Worm (Caenorhabditis elegans) whole organism, L2 larva: Measurements from ENCODE around the gene ced-5.
A peak's percentile ranks its signal among the peaks of the same experiment; 100 is the strongest.

Experiments
- C34F6.9 ChIP-seq: fragments of 150-350 bp; optimal IDR thresholded peaks from 2 replicates; lab custom pipeline; 2014; ENCODE audit warnings: missing biosample characterization, missing genetic modification characterization
- F13H6.1 ChIP-seq: sonication (generic microtip); optimal IDR thresholded peaks from 2 replicates; lab custom pipeline; 2016; ENCODE audit warnings: missing genetic modification characterization, missing compliant biosample characterization
- R02D3.7 ChIP-seq: fragments of 150-350 bp; optimal IDR thresholded peaks from 2 replicates; lab custom pipeline; 2014; ENCODE audit warnings: missing biosample characterization, missing genetic modification characterization
- Y55F3AM.14 ChIP-seq: fragments of 200-800 bp; sonication (Bioruptor generic); optimal IDR thresholded peaks from 2 replicates; lab custom pipeline; 2018; ENCODE audit warnings: mild to moderate bottlenecking, missing genetic modification characterization, missing compliant biosample characterization
- ZK546.5 ChIP-seq: sonication (generic microtip); optimal IDR thresholded peaks from 2 replicates; lab custom pipeline; 2017; ENCODE audit warnings: missing biosample characterization, missing genetic modification characterization
- alr-1 ChIP-seq: fragments of 150-350 bp; optimal IDR thresholded peaks from 2 replicates; lab custom pipeline; 2014; ENCODE audit warnings: missing biosample characterization, missing genetic modification characterization
- aly-2 ChIP-seq: fragments of 150-350 bp; optimal IDR thresholded peaks from 2 replicates; lab custom pipeline; 2014; ENCODE audit warnings: missing biosample characterization, missing genetic modification characterization
- ama-1 ChIP-seq: fragments of 150-350 bp; optimal IDR thresholded peaks from 2 replicates; lab custom pipeline; 2018; ENCODE audit warnings: inconsistent platforms
- blmp-1 ChIP-seq: sonication (generic microtip); optimal IDR thresholded peaks from 2 replicates; lab custom pipeline; 2017; ENCODE audit warnings: missing genetic modification characterization, mild to moderate bottlenecking, missing compliant biosample characterization, antibody characterized with exemption, moderate library complexity; ENCODE audit not compliant: insufficient read depth
- ceh-16 ChIP-seq: fragments of 150-350 bp; optimal IDR thresholded peaks from 2 replicates; lab custom pipeline; 2014; ENCODE audit warnings: missing biosample characterization, missing genetic modification characterization
- ceh-82 ChIP-seq: fragments of 150-350 bp; optimal IDR thresholded peaks from 2 replicates; lab custom pipeline; 2014; ENCODE audit warnings: missing biosample characterization, missing genetic modification characterization
- crh-2 ChIP-seq: sonication (generic microtip); optimal IDR thresholded peaks from 2 replicates; lab custom pipeline; 2017; ENCODE audit warnings: missing biosample characterization, missing genetic modification characterization
- dmd-4 ChIP-seq: sonication (generic microtip); optimal IDR thresholded peaks from 2 replicates; lab custom pipeline; 2017; ENCODE audit warnings: missing biosample characterization, missing genetic modification characterization
- egl-27 ChIP-seq: sonication (generic microtip); optimal IDR thresholded peaks from 3 replicates; lab custom pipeline; 2017; ENCODE audit warnings: missing biosample characterization, missing genetic modification reagents, missing genetic modification characterization
- elt-1 ChIP-seq: fragments of 150-350 bp; optimal IDR thresholded peaks from 2 replicates; lab custom pipeline; 2014; ENCODE audit warnings: missing biosample characterization, missing genetic modification characterization
- elt-3 ChIP-seq: sonication (generic microtip); optimal IDR thresholded peaks from 2 replicates; lab custom pipeline; 2017; ENCODE audit warnings: missing biosample characterization, missing genetic modification characterization
- fos-1 ChIP-seq: fragments of 150-350 bp; optimal IDR thresholded peaks from 2 replicates; lab custom pipeline; 2014; ENCODE audit warnings: missing biosample characterization, missing genetic modification characterization
- gmeb-1 ChIP-seq: fragments of 150-350 bp; optimal IDR thresholded peaks from 2 replicates; lab custom pipeline; 2014; ENCODE audit warnings: missing biosample characterization, missing genetic modification characterization
- lin-11 ChIP-seq: fragments of 150-350 bp; sonication (generic microtip); optimal IDR thresholded peaks from 2 replicates; lab custom pipeline; 2014; ENCODE audit warnings: missing biosample characterization, missing genetic modification characterization, inconsistent platforms, mixed read lengths
- lin-13 ChIP-seq: fragments of 150-350 bp; optimal IDR thresholded peaks from 2 replicates; lab custom pipeline; 2014; ENCODE audit warnings: missing biosample characterization, missing genetic modification reagents, missing genetic modification characterization
- lin-39 ChIP-seq: fragments of 150-350 bp; optimal IDR thresholded peaks from 2 replicates; lab custom pipeline; 2014; ENCODE audit warnings: missing biosample characterization, missing genetic modification reagents, missing genetic modification characterization
- lsy-2 ChIP-seq, 2 experiments: fragments of 150-350 bp in 1 of 2; sonication (generic microtip) in 1 of 2; optimal IDR thresholded peaks; 2 replicates each; lab custom pipeline; 2014 to 2017; ENCODE audit warnings: missing biosample characterization in 2 of 2, missing genetic modification characterization in 2 of 2
- mab-5 ChIP-seq: fragments of 150-350 bp; optimal IDR thresholded peaks from 2 replicates; lab custom pipeline; 2014; ENCODE audit warnings: missing biosample characterization, missing genetic modification characterization
- mbf-1 ChIP-seq: sonication (generic microtip); optimal IDR thresholded peaks from 2 replicates; lab custom pipeline; 2017; ENCODE audit warnings: missing biosample characterization, missing genetic modification characterization
- mdl-1 ChIP-seq, 2 experiments: fragments of 150-350 bp in 1 of 2; sonication (generic microtip) in 1 of 2; optimal IDR thresholded peaks; 2 replicates each; lab custom pipeline; 2017; ENCODE audit warnings: missing biosample characterization in 2 of 2, missing genetic modification characterization in 2 of 2
- nhr-10 ChIP-seq: sonication (generic microtip); optimal IDR thresholded peaks from 2 replicates; lab custom pipeline; 2017; ENCODE audit warnings: missing biosample characterization, missing genetic modification characterization
- nhr-11 ChIP-seq: fragments of 150-350 bp; optimal IDR thresholded peaks from 2 replicates; lab custom pipeline; 2014; ENCODE audit warnings: missing biosample characterization, missing genetic modification characterization
- nhr-12 ChIP-seq: fragments of 150-350 bp; optimal IDR thresholded peaks from 2 replicates; lab custom pipeline; 2014; ENCODE audit warnings: missing biosample characterization, missing genetic modification characterization
- nhr-129 ChIP-seq: fragments of 150-350 bp; optimal IDR thresholded peaks from 2 replicates; lab custom pipeline; 2014; ENCODE audit warnings: missing biosample characterization, missing genetic modification characterization
- nhr-21 ChIP-seq: fragments of 150-350 bp; optimal IDR thresholded peaks from 2 replicates; lab custom pipeline; 2014; ENCODE audit warnings: missing biosample characterization, missing genetic modification characterization
- nhr-23 ChIP-seq: fragments of 150-350 bp; optimal IDR thresholded peaks from 2 replicates; lab custom pipeline; 2014; ENCODE audit warnings: missing biosample characterization, missing genetic modification reagents, missing genetic modification characterization
- nhr-237 ChIP-seq: fragments of 150-350 bp; optimal IDR thresholded peaks from 2 replicates; lab custom pipeline; 2014; ENCODE audit warnings: missing biosample characterization, missing genetic modification characterization
- nhr-25 ChIP-seq: fragments of 150-350 bp; sonication (generic microtip); optimal IDR thresholded peaks from 3 replicates; lab custom pipeline; 2014; ENCODE audit warnings: missing biosample characterization, missing genetic modification characterization
- nhr-6 ChIP-seq: fragments of 150-350 bp; optimal IDR thresholded peaks from 2 replicates; lab custom pipeline; 2014; ENCODE audit warnings: missing biosample characterization, missing genetic modification characterization
- nhr-77 ChIP-seq: fragments of 150-350 bp; optimal IDR thresholded peaks from 2 replicates; lab custom pipeline; 2014; ENCODE audit warnings: missing biosample characterization, missing genetic modification characterization
- peb-1 ChIP-seq: fragments of 150-350 bp; optimal IDR thresholded peaks from 2 replicates; lab custom pipeline; 2014; ENCODE audit warnings: missing biosample characterization, missing genetic modification characterization
- sem-4 ChIP-seq: fragments of 150-350 bp; optimal IDR thresholded peaks from 2 replicates; lab custom pipeline; 2014; ENCODE audit warnings: missing biosample characterization, missing genetic modification reagents, missing genetic modification characterization
- skn-1 ChIP-seq: sonication (generic microtip); optimal IDR thresholded peaks from 2 replicates; lab custom pipeline; 2017; ENCODE audit warnings: missing biosample characterization, missing genetic modification characterization
- sma-3 ChIP-seq: sonication (generic microtip); optimal IDR thresholded peaks from 2 replicates; lab custom pipeline; 2016; ENCODE audit warnings: missing genetic modification reagents, missing genetic modification characterization, missing compliant biosample characterization
- sma-9 ChIP-seq, 2 experiments: fragments of 150-350 bp in 1 of 2; sonication (generic microtip) in 1 of 2; optimal IDR thresholded peaks; 2 replicates each; lab custom pipeline; 2014 to 2016; ENCODE audit warnings: missing genetic modification characterization in 2 of 2, mild to moderate bottlenecking in 1 of 2, missing biosample characterization in 1 of 2, missing compliant biosample characterization in 1 of 2, missing genetic modification reagents in 1 of 2, moderate library complexity in 1 of 2
- snpc-4 ChIP-seq: fragments of 150-350 bp; optimal IDR thresholded peaks from 2 replicates; lab custom pipeline; 2014; ENCODE audit warnings: missing biosample characterization, missing genetic modification characterization
- unc-39 ChIP-seq: fragments of 150-350 bp; optimal IDR thresholded peaks from 2 replicates; lab custom pipeline; 2014; ENCODE audit warnings: missing biosample characterization, missing genetic modification characterization
- unc-55 ChIP-seq: fragments of 150-350 bp; sonication (generic microtip); optimal IDR thresholded peaks from 3 replicates; lab custom pipeline; 2014; ENCODE audit warnings: missing biosample characterization, missing genetic modification reagents, missing genetic modification characterization
- unc-62 ChIP-seq: fragments of 150-350 bp; optimal IDR thresholded peaks from 2 replicates; lab custom pipeline; 2014; ENCODE audit warnings: missing biosample characterization, missing genetic modification reagents, missing genetic modification characterization
- zag-1 ChIP-seq: fragments of 150-350 bp; optimal IDR thresholded peaks from 2 replicates; lab custom pipeline; 2014; ENCODE audit warnings: missing biosample characterization, missing genetic modification characterization
- ztf-1 ChIP-seq: fragments of 200-800 bp; sonication (Bioruptor generic); conservative IDR thresholded peaks from 2 replicates; pipeline ENCODE4 v1.3.6; 2022; ENCODE audit warnings: missing genetic modification characterization, missing compliant biosample characterization
- ztf-11 ChIP-seq: sonication (generic microtip); optimal IDR thresholded peaks from 2 replicates; lab custom pipeline; 2017; ENCODE audit warnings: missing biosample characterization, missing genetic modification characterization
- ztf-4 ChIP-seq: fragments of 150-350 bp; optimal IDR thresholded peaks from 2 replicates; lab custom pipeline; 2014; ENCODE audit warnings: missing biosample characterization, missing genetic modification characterization

The ced-5 gene

ce11 chrIV:10483607-10484117 is at the start of gene ced-5, which contains the start of gene F01D4.5:
TSS of gene ced-5 (plus strand) at chrIV:10484110.
TSS of gene F01D4.5 (minus strand) at chrIV:10483657.
- peak; percentile 62 for TF ChIP-seq lin-13 (GFP tag; lab: Kevin White, UChicago)
- peak; percentile 7 for TF ChIP-seq blmp-1 (tag; lab: Kevin White, UChicago)
- TF ChIP-seq unc-62 (GFP tag; lab: Kevin White, UChicago), result no peak
- TF ChIP-seq gmeb-1 (tag; lab: Kevin White, UChicago), result peak; percentile 84
- TF ChIP-seq nhr-10 (tag; lab: Kevin White, UChicago), result no peak
- peak; percentile 72 for TF ChIP-seq unc-55 (GFP tag; lab: Kevin White, UChicago)
- TF ChIP-seq zag-1 (tag; lab: Kevin White, UChicago), result no peak
- no peak for TF ChIP-seq ztf-11 (tag; lab: Kevin White, UChicago)
- TF ChIP-seq C34F6.9 (tag; lab: Kevin White, UChicago), result peak; percentile 85
- peak; percentile 10 for TF ChIP-seq snpc-4 (tag; lab: Kevin White, UChicago)
- no peak for TF ChIP-seq ama-1 (lab: Kevin White, UChicago)
- no peak for TF ChIP-seq ZK546.5 (tag; lab: Kevin White, UChicago)
- TF ChIP-seq R02D3.7 (tag; lab: Kevin White, UChicago), result no peak
- TF ChIP-seq lin-39, result no peak
- no peak for TF ChIP-seq ztf-1 (GFP tag; lab: Robert Waterston, UW)
- TF ChIP-seq Y55F3AM.14 (GFP tag; lab: Kevin White, UChicago), result no peak
- TF ChIP-seq lsy-2 (tag; optimal IDR thresholded peaks at IDR 0.05; lab: Kevin White, UChicago), result peak; percentile 67 to 87
- TF ChIP-seq mdl-1 (tag; optimal IDR thresholded peaks at IDR 0.05; lab: Kevin White, UChicago), result no peak
- no peak for TF ChIP-seq elt-1 (tag; lab: Kevin White, UChicago)
- no peak for TF ChIP-seq elt-3 (tag; lab: Kevin White, UChicago)
- TF ChIP-seq lin-11 (tag; lab: Kevin White, UChicago), result peak; percentile 26
- TF ChIP-seq crh-2 (tag; lab: Kevin White, UChicago), result peak; percentile 64
- peak; percentile 59 for TF ChIP-seq nhr-21 (tag; lab: Kevin White, UChicago)
- TF ChIP-seq nhr-77 (tag; lab: Kevin White, UChicago), result no peak
- no peak for TF ChIP-seq peb-1 (tag; lab: Kevin White, UChicago)
- TF ChIP-seq nhr-11 (tag; lab: Kevin White, UChicago), result no peak
- TF ChIP-seq aly-2, result no peak
- peak; percentile 89 for TF ChIP-seq sma-3
- TF ChIP-seq dmd-4 (tag; lab: Kevin White, UChicago), result no peak
- TF ChIP-seq unc-39 (tag; lab: Kevin White, UChicago), result no peak
- no peak for TF ChIP-seq nhr-25 (tag; lab: Kevin White, UChicago)
- peak; percentile 71 for TF ChIP-seq sem-4 (tag; lab: Kevin White, UChicago)
- no peak for TF ChIP-seq nhr-23
- peak; percentile 63 for TF ChIP-seq nhr-6
- no peak for TF ChIP-seq skn-1 (tag; lab: Kevin White, UChicago)
- TF ChIP-seq fos-1 (tag; lab: Kevin White, UChicago), result peak; percentile 92
- TF ChIP-seq F13H6.1, result peak; percentile 84
- no peak for TF ChIP-seq mab-5
- peak; percentile 35 for TF ChIP-seq ceh-16 (tag; lab: Kevin White, UChicago)
- peak; percentile 57 for TF ChIP-seq egl-27 (tag; lab: Kevin White, UChicago)
- peak; percentile 94 for TF ChIP-seq sma-9 (GFP tag; optimal IDR thresholded peaks at IDR 0.05; lab: Kevin White, UChicago)
- no peak for TF ChIP-seq sma-9 (tag; optimal IDR thresholded peaks at IDR 0.05; lab: Kevin White, UChicago)
- no peak for TF ChIP-seq alr-1 (tag; lab: Kevin White, UChicago)
- no peak for TF ChIP-seq mbf-1 (tag; lab: Kevin White, UChicago)
- TF ChIP-seq nhr-12, result no peak
- no peak for TF ChIP-seq ceh-82 (tag; lab: Kevin White, UChicago)
- TF ChIP-seq nhr-129 (tag; lab: Kevin White, UChicago), result peak; percentile 46
- peak; percentile 10 for TF ChIP-seq ztf-4 (tag; lab: Kevin White, UChicago)
- TF ChIP-seq nhr-237 (tag; lab: Kevin White, UChicago), result no peak
